In the genomic region with DNA sequence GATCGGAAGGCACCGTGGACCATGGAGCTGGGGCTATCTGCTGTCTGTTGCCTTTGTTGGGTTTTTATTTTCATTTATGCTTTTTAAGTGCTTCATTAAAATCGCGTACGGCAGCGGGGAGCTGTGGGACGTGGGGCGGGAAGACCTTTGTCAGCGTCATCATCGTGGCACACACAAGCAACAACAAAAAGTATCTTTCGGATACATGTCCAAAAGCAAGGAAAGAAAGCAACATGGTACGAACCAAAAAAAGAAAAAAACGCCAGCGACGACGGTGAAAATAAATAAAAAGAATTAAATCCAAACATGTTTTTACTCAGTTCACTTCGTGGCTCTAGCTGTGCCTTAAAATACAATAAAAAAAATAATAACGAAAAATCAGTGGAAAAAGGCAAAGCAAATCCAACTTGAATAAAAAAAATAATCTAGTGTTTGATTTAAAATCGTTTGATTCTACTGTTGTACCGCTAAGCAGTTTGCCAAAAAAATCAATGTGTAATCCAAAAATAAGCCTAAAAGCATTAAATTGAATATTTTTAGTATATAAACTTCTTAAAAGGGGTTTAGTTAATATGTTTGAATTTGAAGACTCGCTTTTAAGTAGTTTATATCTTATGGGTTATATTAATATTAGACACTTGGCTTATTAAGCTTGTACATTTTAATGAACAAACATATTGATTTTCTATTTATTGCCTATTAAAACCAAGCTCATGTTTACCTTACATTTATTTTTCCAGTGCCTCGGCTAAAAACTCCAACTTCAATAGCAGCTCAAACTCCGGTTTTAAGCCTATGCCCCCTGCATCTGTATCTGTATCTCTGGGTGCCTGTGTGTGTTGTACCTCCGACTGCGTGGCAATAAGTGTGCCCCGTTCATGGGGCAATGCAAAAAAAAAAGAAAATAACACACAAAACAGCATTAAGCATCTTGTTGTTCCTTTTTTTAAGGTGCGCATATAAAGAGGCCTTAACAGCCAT, we compare ENCODE assay signal across 1 fruit fly cellular context.
TF ChIP-seq lines count a peak whose summit lies in the region.

No protein-coding gene starts in this region.

TF ChIP-seq in whole organism, embryonic, 481 proteins besides CTCF, POLR2A, EP300 and RAD21 (continued from another document):
- TF ChIP-seq CG7987 (GFP tag; optimal IDR thresholded peaks at IDR 0.05; lab: Kevin White, UChicago) (no peak), CG4854 (GFP tag; optimal IDR thresholded peaks at IDR 0.05; lab: Kevin White, UChicago) (no peak), Hmx (GFP tag; optimal IDR thresholded peaks at IDR 0.05; lab: Kevin White, UChicago) (no peak), E2f2 (GFP tag; IDR thresholded peaks at IDR 0.05; lab: Robert Waterston, UW) (0 out of 2 replicates have a peak, but pooled peaks have one; percentile 9), CG30431 (GFP tag; optimal IDR thresholded peaks at IDR 0.05; lab: Kevin White, UChicago) (no peak), dmrt11E (tag; optimal IDR thresholded peaks at IDR 0.05; lab: Kevin White, UChicago) (peak; percentile 27), CG7839 (tag; optimal IDR thresholded peaks at IDR 0.05; lab: Kevin White, UChicago) (peak; percentile 20), nom (GFP tag; optimal IDR thresholded peaks at IDR 0.05; lab: Kevin White, UChicago) (peak; percentile 98), CG8478 (optimal IDR thresholded peaks at IDR 0.05; lab: Kevin White, UChicago) (no peak), Doc2 (GFP tag; IDR thresholded peaks at IDR 0.05; lab: Robert Waterston, UW) (no peak), zfh1 (GFP tag; IDR thresholded peaks at IDR 0.05; lab: Robert Waterston, UW) (no peak), Ets97D (GFP tag; optimal IDR thresholded peaks at IDR 0.05; lab: Kevin White, UChicago) (no peak), Fer3 (tag; optimal IDR thresholded peaks at IDR 0.05; lab: Kevin White, UChicago) (no peak), otp (GFP tag; IDR thresholded peaks at IDR 0.05; lab: Robert Waterston, UW) (0 out of 3 replicates have a peak, but pooled peaks have one; percentile 8), CG17912 (GFP tag; optimal IDR thresholded peaks at IDR 0.05; lab: Kevin White, UChicago) (no peak), CG7963 (GFP tag; IDR thresholded peaks at IDR 0.05; lab: Robert Waterston, UW; ENCODE audit: partially characterized antibody) (no peak), CG6175 (GFP tag; IDR thresholded peaks at IDR 0.05; lab: Robert Waterston, UW) (0 out of 3 replicates have a peak, but pooled peaks have one; percentile 12), abd-A (tag; optimal IDR thresholded peaks at IDR 0.05; lab: Kevin White, UChicago) (peak; percentile 55), CG3163 (GFP tag; optimal IDR thresholded peaks at IDR 0.05; lab: Kevin White, UChicago) (no peak), MESR4 (GFP tag; optimal IDR thresholded peaks at IDR 0.05; lab: Kevin White, UChicago) (no peak), Sox100B (GFP tag; optimal IDR thresholded peaks at IDR 0.05; lab: Kevin White, UChicago) (peak; percentile 41), chn (GFP tag; optimal IDR thresholded peaks at IDR 0.05; lab: Kevin White, UChicago) (no peak), sc (optimal IDR thresholded peaks at IDR 0.05; lab: Kevin White, UChicago) (no peak), sc (GFP tag; optimal IDR thresholded peaks at IDR 0.05; lab: Kevin White, UChicago) (no peak), Dip3 (GFP tag; optimal IDR thresholded peaks at IDR 0.05; lab: Kevin White, UChicago) (no peak), Usf (GFP tag; optimal IDR thresholded peaks at IDR 0.05; lab: Kevin White, UChicago) (no peak), Hey (tag; optimal IDR thresholded peaks at IDR 0.05; lab: Kevin White, UChicago) (no peak), Blimp-1 (GFP tag; optimal IDR thresholded peaks at IDR 0.05; lab: Kevin White, UChicago) (peak; percentile 23), cg (GFP tag; optimal IDR thresholded peaks at IDR 0.05; lab: Kevin White, UChicago) (peak; percentile 23), CG17328 (GFP tag; IDR thresholded peaks at IDR 0.05; lab: Robert Waterston, UW) (0 out of 2 replicates have a peak, but pooled peaks have one; percentile 8), Nf-YA (GFP tag; IDR thresholded peaks at IDR 0.05; lab: Robert Waterston, UW) (no peak), CG30403 (GFP tag; optimal IDR thresholded peaks at IDR 0.05; lab: Kevin White, UChicago) (peak; percentile 26), Adf1 (GFP tag; IDR thresholded peaks at IDR 0.05; lab: Robert Waterston, UW) (no peak), C15 (GFP tag; IDR thresholded peaks at IDR 0.05; lab: Robert Waterston, UW) (no peak), Poxn (GFP tag; IDR thresholded peaks at IDR 0.05; lab: Robert Waterston, UW) (no peak), CG6689 (GFP tag; IDR thresholded peaks at IDR 0.05; lab: Robert Waterston, UW) (0 out of 2 replicates have a peak, but pooled peaks have one; percentile 31), CG43689 (GFP tag; IDR thresholded peaks at IDR 0.05; lab: Robert Waterston, UW) (no peak), Drgx (GFP tag; IDR thresholded peaks at IDR 0.05; lab: Robert Waterston, UW) (peak; percentile 83), CG4360 (GFP tag; IDR thresholded peaks at IDR 0.05; lab: Robert Waterston, UW) (no peak), CG18262 (tag; optimal IDR thresholded peaks at IDR 0.05; lab: Kevin White, UChicago) (peak; percentile 65), CG17359 (tag; optimal IDR thresholded peaks at IDR 0.05; lab: Kevin White, UChicago) (peak; percentile 18), dati (GFP tag; IDR thresholded peaks at IDR 0.05; lab: Robert Waterston, UW) (no peak), kni (GFP tag; optimal IDR thresholded peaks at IDR 0.05; lab: Kevin White, UChicago) (no peak), CG14710 (tag; optimal IDR thresholded peaks at IDR 0.05; lab: Kevin White, UChicago) (peak; percentile 25), slp2 (GFP tag; optimal IDR thresholded peaks at IDR 0.05; lab: Kevin White, UChicago) (no peak), CG17802 (tag; optimal IDR thresholded peaks at IDR 0.05; lab: Kevin White, UChicago) (no peak), CG6254 (GFP tag; optimal IDR thresholded peaks at IDR 0.05; lab: Kevin White, UChicago) (peak; percentile 17), run (tag; optimal IDR thresholded peaks at IDR 0.05; lab: Kevin White, UChicago) (no peak), CG1647 (GFP tag; optimal IDR thresholded peaks at IDR 0.05; lab: Kevin White, UChicago) (no peak), fru (optimal IDR thresholded peaks at IDR 0.05; lab: Kevin White, UChicago) (no peak), al (GFP tag; IDR thresholded peaks at IDR 0.05; lab: Robert Waterston, UW) (no peak), chinmo (GFP tag; IDR thresholded peaks at IDR 0.05; lab: Robert Waterston, UW; ENCODE audit: partially characterized antibody) (0 out of 4 replicates have a peak, but pooled peaks have one; percentile 42), org-1 (GFP tag; optimal IDR thresholded peaks at IDR 0.05; lab: Kevin White, UChicago) (no peak), lov (optimal IDR thresholded peaks at IDR 0.05; lab: Kevin White, UChicago) (no peak), lov (GFP tag; IDR thresholded peaks at IDR 0.05; lab: Robert Waterston, UW) (peak; percentile 45; the same call in 1 of the 3 replicates), az2 (GFP tag; optimal IDR thresholded peaks at IDR 0.05; lab: Kevin White, UChicago) (no peak), Elba2 (GFP tag; optimal IDR thresholded peaks at IDR 0.05; lab: Kevin White, UChicago) (no peak), CG14441 (GFP tag; IDR thresholded peaks at IDR 0.05; lab: Robert Waterston, UW) (no peak), kah (GFP tag; optimal IDR thresholded peaks at IDR 0.05; lab: Kevin White, UChicago) (no peak), dmrt99B (tag; optimal IDR thresholded peaks at IDR 0.05; lab: Kevin White, UChicago) (peak; percentile 44), Bteb2 (GFP tag; optimal IDR thresholded peaks at IDR 0.05; lab: Kevin White, UChicago) (no peak), fd102C (GFP tag; optimal IDR thresholded peaks at IDR 0.05; lab: Kevin White, UChicago) (no peak), sens-2 (GFP tag; IDR thresholded peaks at IDR 0.05; lab: Robert Waterston, UW) (no peak), gce (GFP tag; IDR thresholded peaks at IDR 0.05; lab: Robert Waterston, UW) (peak; percentile 64; the same call in 1 of the 3 replicates), jumu (GFP tag; optimal IDR thresholded peaks at IDR 0.05; lab: Kevin White, UChicago) (no peak), CG7745 (tag; optimal IDR thresholded peaks at IDR 0.05; lab: Kevin White, UChicago) (no peak), vvl (GFP tag; IDR thresholded peaks at IDR 0.05; lab: Robert Waterston, UW) (peak; percentile 40), CG12659 (GFP tag; optimal IDR thresholded peaks at IDR 0.05; lab: Kevin White, UChicago) (no peak), nerfin-1 (tag; optimal IDR thresholded peaks at IDR 0.05; lab: Kevin White, UChicago) (no peak), lola (GFP tag; optimal IDR thresholded peaks at IDR 0.05; lab: Kevin White, UChicago) (peak in 1 of 3 experiments; percentile 35), Spps (tag; optimal IDR thresholded peaks at IDR 0.05; lab: Kevin White, UChicago) (no peak), gsb-n (tag; optimal IDR thresholded peaks at IDR 0.05; lab: Kevin White, UChicago) (peak; percentile 47), CG17361 (GFP tag; IDR thresholded peaks at IDR 0.05; lab: Robert Waterston, UW) (peak; percentile 49; the same call in 2 of the 3 replicates), cwo (GFP tag; optimal IDR thresholded peaks at IDR 0.05; lab: Kevin White, UChicago) (no peak), gem (tag; optimal IDR thresholded peaks at IDR 0.05; lab: Kevin White, UChicago) (peak; percentile 63), eyg (GFP tag; optimal IDR thresholded peaks at IDR 0.05; lab: Kevin White, UChicago) (no peak), HLH54F (GFP tag; optimal IDR thresholded peaks at IDR 0.05; lab: Kevin White, UChicago) (no peak), mld (GFP tag; IDR thresholded peaks at IDR 0.05; lab: Robert Waterston, UW; ENCODE audit: partially characterized antibody) (no peak), CG7556 (GFP tag; optimal IDR thresholded peaks at IDR 0.05; lab: Kevin White, UChicago) (peak; percentile 23), CG8944 (GFP tag; optimal IDR thresholded peaks at IDR 0.05; lab: Kevin White, UChicago) (no peak)
